Worm (Caenorhabditis elegans): Measurements from ENCODE around the gene ZK287.1.

ZK287.1 gene

ce11 chrV:9645507-9645906 lies 21.0 kb upstream of the ZK287.1 start, which contains the start of the genes atl-1 and hcp-2:
Gene atl-1, minus strand, starts transcription at chrV:9645595.
Gene hcp-2, plus strand, starts transcription at chrV:9645859.
- TF ChIP-seq tra-4 (tag; optimal IDR thresholded peaks at IDR 0.05) (no peak), hmbx-1 (tag; optimal IDR thresholded peaks at IDR 0.05) (no peak), ets-7 (tag; optimal IDR thresholded peaks at IDR 0.05) (no peak), scrt-1 (GFP tag; IDR thresholded peaks at IDR 0.05) (no peak), tbx-11 (GFP tag; IDR thresholded peaks at IDR 0.05) (no peak), ama-1 (optimal IDR thresholded peaks at IDR 0.05) (no peak), ceh-13 (GFP tag; optimal IDR thresholded peaks at IDR 0.05) (no peak), tbx-37 (GFP tag; conservative IDR thresholded peaks at IDR 0.05) (no peak), hmg-4 (GFP tag; optimal IDR thresholded peaks at IDR 0.05) (no peak), aly-1 (tag; optimal IDR thresholded peaks at IDR 0.05) (no peak), hnd-1 (tag; optimal IDR thresholded peaks at IDR 0.05) (no peak), flt-1 (GFP tag; IDR thresholded peaks at IDR 0.05) (no peak), F13C5.2 (tag; optimal IDR thresholded peaks at IDR 0.05) (no peak), ceh-36 (tag; optimal IDR thresholded peaks at IDR 0.05) (no peak), pes-1 (GFP tag; IDR thresholded peaks at IDR 0.05) (no peak), sea-1 (GFP tag; conservative IDR thresholded peaks at IDR 0.05) (no peak), B0310.2 (tag; optimal IDR thresholded peaks at IDR 0.05) (no peak)

DNA sequence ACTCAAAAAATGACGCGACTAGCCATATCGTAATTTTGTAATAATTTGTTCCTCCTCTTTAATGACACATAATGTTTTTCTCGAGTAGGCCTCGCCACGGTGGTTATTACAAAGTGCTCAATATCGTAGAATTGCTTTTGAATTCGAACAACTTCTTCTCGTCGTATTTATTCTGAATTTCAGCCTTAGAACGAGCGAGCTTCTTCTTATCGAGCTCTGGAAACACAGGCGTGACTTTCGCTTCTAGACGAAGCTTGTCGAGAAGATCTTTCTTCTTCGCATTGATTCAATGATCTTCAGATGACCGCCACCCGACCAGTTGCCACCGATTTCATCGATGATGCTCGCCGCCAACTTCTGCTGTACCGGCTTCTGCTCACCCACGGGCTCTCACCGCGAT lies 15.2 kb upstream of the ZK287.1 start, which contains the start of gene T06E4.21:
TSS of gene T06E4.21 (plus strand) at position 301 of the 400 bp plus-strand sequence.
- TF ChIP-seq tbx-11 (GFP tag; IDR thresholded peaks at IDR 0.05), result no peak
- TF ChIP-seq tra-4 (tag; optimal IDR thresholded peaks at IDR 0.05), result no peak
- no peak for TF ChIP-seq ama-1 (optimal IDR thresholded peaks at IDR 0.05)
- no peak for TF ChIP-seq F13C5.2 (tag; optimal IDR thresholded peaks at IDR 0.05)
- no peak for TF ChIP-seq tbx-37 (GFP tag; conservative IDR thresholded peaks at IDR 0.05)
- no peak for TF ChIP-seq ceh-13 (GFP tag; optimal IDR thresholded peaks at IDR 0.05)
- TF ChIP-seq ceh-36 (tag; optimal IDR thresholded peaks at IDR 0.05), result no peak
- no peak for TF ChIP-seq ets-7 (tag; optimal IDR thresholded peaks at IDR 0.05)
- TF ChIP-seq sea-1 (GFP tag; conservative IDR thresholded peaks at IDR 0.05), result no peak
- TF ChIP-seq hmg-4 (GFP tag; optimal IDR thresholded peaks at IDR 0.05), result no peak
- no peak for TF ChIP-seq flt-1 (GFP tag; IDR thresholded peaks at IDR 0.05)
- no peak for TF ChIP-seq B0310.2 (tag; optimal IDR thresholded peaks at IDR 0.05)
- no peak for TF ChIP-seq pes-1 (GFP tag; IDR thresholded peaks at IDR 0.05)
- TF ChIP-seq aly-1 (tag; optimal IDR thresholded peaks at IDR 0.05), result no peak

- no peak for TF ChIP-seq scrt-1 (GFP tag; IDR thresholded peaks at IDR 0.05)
- no peak for TF ChIP-seq flt-1 (GFP tag; IDR thresholded peaks at IDR 0.05)
- TF ChIP-seq sea-1 (GFP tag; conservative IDR thresholded peaks at IDR 0.05), result no peak
- no peak for TF ChIP-seq ama-1 (optimal IDR thresholded peaks at IDR 0.05)
- no peak for TF ChIP-seq ceh-36 (tag; optimal IDR thresholded peaks at IDR 0.05)
- TF ChIP-seq F13C5.2 (tag; optimal IDR thresholded peaks at IDR 0.05), result no peak
- no peak for TF ChIP-seq tbx-37 (GFP tag; conservative IDR thresholded peaks at IDR 0.05)
- TF ChIP-seq ets-7 (tag; optimal IDR thresholded peaks at IDR 0.05), result no peak
- no peak for TF ChIP-seq tra-4 (tag; optimal IDR thresholded peaks at IDR 0.05)
- no peak for TF ChIP-seq pes-1 (GFP tag; IDR thresholded peaks at IDR 0.05)
- TF ChIP-seq ceh-13 (GFP tag; optimal IDR thresholded peaks at IDR 0.05), result no peak
Observed at ce11 chrV:9654154-9654805, 12.2 kb upstream of the ZK287.1 start, which contains the start of gene cyp-29A4. Gene cyp-29A4, plus strand, starts transcription at chrV:9654755.

DNA sequence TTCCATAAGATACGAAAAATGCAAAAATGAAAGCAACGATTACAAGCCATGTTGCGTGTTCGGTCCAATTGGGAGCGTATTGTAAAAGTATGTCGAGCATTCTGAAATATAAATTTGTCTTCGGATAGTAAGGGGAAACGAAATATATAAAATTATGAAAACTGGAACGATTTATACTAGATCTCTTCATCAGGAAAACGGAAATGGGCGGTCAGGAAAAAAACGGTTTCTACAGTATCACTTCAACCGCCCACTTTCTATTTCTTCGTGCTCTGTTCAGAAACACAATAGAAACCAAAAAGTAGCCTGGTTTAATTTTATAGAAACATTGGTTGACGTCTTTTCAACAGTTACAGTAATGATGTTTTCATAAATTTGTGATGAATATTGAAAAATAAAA lies 5.0 kb upstream of the ZK287.1 start, which contains the start of gene pitr-4:
TSS of gene pitr-4 (minus strand) at position 101 of the 400 bp plus-strand sequence.
- TF ChIP-seq tbx-11 (GFP tag; IDR thresholded peaks at IDR 0.05) (no peak), hnd-1 (tag; optimal IDR thresholded peaks at IDR 0.05) (no peak)

- no peak for TF ChIP-seq ceh-36 (tag; optimal IDR thresholded peaks at IDR 0.05)
- no peak for TF ChIP-seq ceh-13 (GFP tag; optimal IDR thresholded peaks at IDR 0.05)
Observed at ce11 chrV:9663948-9664347, 2.5 kb upstream of the ZK287.1 start.

- TF ChIP-seq ets-7 (tag; optimal IDR thresholded peaks at IDR 0.05), result no peak
- no peak for TF ChIP-seq scrt-1 (GFP tag; IDR thresholded peaks at IDR 0.05)
- TF ChIP-seq aly-1 (tag; optimal IDR thresholded peaks at IDR 0.05), result no peak
- TF ChIP-seq ceh-13 (GFP tag; optimal IDR thresholded peaks at IDR 0.05), result no peak
- no peak for TF ChIP-seq pes-1 (GFP tag; IDR thresholded peaks at IDR 0.05)
- no peak for TF ChIP-seq hmg-4 (GFP tag; optimal IDR thresholded peaks at IDR 0.05)
- no peak for TF ChIP-seq sea-1 (GFP tag; conservative IDR thresholded peaks at IDR 0.05)
- TF ChIP-seq tra-4 (tag; optimal IDR thresholded peaks at IDR 0.05), result no peak
- no peak for TF ChIP-seq flt-1 (GFP tag; IDR thresholded peaks at IDR 0.05)
- no peak for TF ChIP-seq hmbx-1 (tag; optimal IDR thresholded peaks at IDR 0.05)
- TF ChIP-seq F13C5.2 (tag; optimal IDR thresholded peaks at IDR 0.05), result no peak
- no peak for TF ChIP-seq ama-1 (optimal IDR thresholded peaks at IDR 0.05)
- no peak for TF ChIP-seq B0310.2 (tag; optimal IDR thresholded peaks at IDR 0.05)
- TF ChIP-seq tbx-37 (GFP tag; conservative IDR thresholded peaks at IDR 0.05), result no peak
- no peak for TF ChIP-seq hnd-1 (tag; optimal IDR thresholded peaks at IDR 0.05)
- no peak for TF ChIP-seq tbx-11 (GFP tag; IDR thresholded peaks at IDR 0.05)
- no peak for TF ChIP-seq ceh-36 (tag; optimal IDR thresholded peaks at IDR 0.05)
Observed at ce11 chrV:9664620-9665019, 1.9 kb upstream of the ZK287.1 start.

DNA sequence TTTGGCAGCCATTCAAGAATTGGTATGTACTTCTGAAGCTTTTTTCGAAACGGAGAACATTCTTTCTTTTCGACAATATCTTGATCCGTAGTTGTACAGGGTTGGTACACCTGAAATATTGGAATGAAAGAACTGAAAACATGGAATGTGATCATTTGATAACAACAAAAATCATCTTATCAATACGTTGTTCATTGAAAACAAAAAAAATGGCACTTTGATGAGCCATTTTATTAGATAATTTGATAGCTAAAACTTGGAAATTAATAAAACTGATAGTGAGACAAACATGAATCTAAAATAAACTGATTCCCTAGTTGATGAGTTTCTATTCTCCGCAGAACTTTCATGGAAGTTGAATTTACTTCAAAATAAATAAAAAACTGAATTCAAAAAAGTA lies 6.0 kb downstream of the ZK287.1 start:
- TF ChIP-seq ets-7 (tag; optimal IDR thresholded peaks at IDR 0.05) (no peak), ama-1 (optimal IDR thresholded peaks at IDR 0.05) (no peak), tra-4 (tag; optimal IDR thresholded peaks at IDR 0.05) (no peak)

DNA sequence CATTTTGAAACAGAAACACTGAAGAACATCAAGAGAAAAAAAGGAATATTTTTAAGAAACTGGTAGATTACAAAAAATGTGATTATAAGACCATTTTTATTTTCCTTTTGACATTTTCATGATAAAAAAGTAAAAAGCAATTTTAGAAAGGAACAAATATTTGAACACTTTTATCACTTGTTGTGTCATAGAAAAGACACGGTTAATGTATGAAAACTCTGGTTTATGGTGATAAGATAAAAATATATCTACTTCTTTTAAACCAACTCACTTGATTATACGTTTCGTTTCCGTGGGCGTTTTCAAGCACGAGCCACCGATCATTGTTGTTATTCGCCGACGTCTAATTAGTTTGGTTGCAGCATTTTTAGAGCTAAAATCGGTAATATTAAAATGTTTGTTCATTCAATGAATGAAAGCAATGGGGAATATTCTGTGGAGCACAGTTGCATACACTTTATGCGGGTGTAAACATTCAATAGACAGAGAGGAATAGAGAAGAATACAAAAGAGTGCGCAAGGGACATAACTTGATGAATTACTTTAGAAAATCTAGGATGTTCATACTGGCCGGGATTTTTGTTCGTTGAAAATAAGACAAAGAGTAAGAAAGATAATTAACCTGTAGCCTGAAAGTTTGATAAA lies 6.8 kb downstream of the ZK287.1 start, which contains the start of gene sulp-8:
TSS of gene sulp-8 (minus strand) at position 469 of the 645 bp plus-strand sequence.
- TF ChIP-seq hmg-4 (GFP tag; optimal IDR thresholded peaks at IDR 0.05), result no peak
- TF ChIP-seq B0310.2 (tag; optimal IDR thresholded peaks at IDR 0.05), result no peak
- no peak for TF ChIP-seq tbx-11 (GFP tag; IDR thresholded peaks at IDR 0.05)
- no peak for TF ChIP-seq flt-1 (GFP tag; IDR thresholded peaks at IDR 0.05)
- no peak for TF ChIP-seq ceh-36 (tag; optimal IDR thresholded peaks at IDR 0.05)
- TF ChIP-seq scrt-1 (GFP tag; IDR thresholded peaks at IDR 0.05), result no peak
